Worm (Caenorhabditis elegans) whole organism, late embryonic: ENCODE results near the gene Y54F10BM.3.

Experiments
- F13H6.1 ChIP-seq: sonication (generic microtip); optimal IDR thresholded peaks from 2 replicates; lab custom pipeline; 2016; ENCODE audit warnings: missing genetic modification characterization, missing compliant biosample characterization
- T23F11.4 ChIP-seq: fragments of 200-800 bp; sonication (Bioruptor generic); optimal IDR thresholded peaks from 2 replicates; lab custom pipeline; 2018; ENCODE audit warnings: mild to moderate bottlenecking, missing genetic modification characterization, missing compliant biosample characterization
- fax-1 ChIP-seq: sonication (generic microtip); optimal IDR thresholded peaks from 2 replicates; lab custom pipeline; 2016; ENCODE audit warnings: missing genotype, missing genetic modification characterization, missing compliant biosample characterization
- hlh-6 ChIP-seq: sonication (generic microtip); optimal IDR thresholded peaks from 2 replicates; lab custom pipeline; 2016; ENCODE audit warnings: missing genotype, missing genetic modification characterization, missing compliant biosample characterization
- nhr-11 ChIP-seq: fragments of 150-350 bp; optimal IDR thresholded peaks from 2 replicates; lab custom pipeline; 2014; ENCODE audit warnings: missing biosample characterization, missing genetic modification characterization
- odd-2 ChIP-seq: sonication (generic microtip); optimal IDR thresholded peaks from 2 replicates; lab custom pipeline; 2017; ENCODE audit warnings: antibody characterized with exemption, mild to moderate bottlenecking, missing genetic modification characterization, missing compliant biosample characterization
- pha-4 ChIP-seq: fragments of 150-350 bp; optimal IDR thresholded peaks from 2 replicates; lab custom pipeline; 2018; ENCODE audit warnings: missing biosample characterization, missing genetic modification reagents, missing genetic modification characterization
- unc-3 ChIP-seq, 2 experiments: fragments of 200-800 bp in 1 of 2; sonication (Bioruptor generic) in 1 of 2; sonication (generic microtip) in 1 of 2; conservative IDR thresholded peaks in 1 of 2; optimal IDR thresholded peaks in 1 of 2; 2 replicates each; pipeline versions ENCODE4 v1.3.6 to Lab custom; 2016 to 2022; ENCODE audit warnings: missing compliant biosample characterization in 2 of 2, missing genetic modification characterization in 2 of 2, missing genetic modification reagents in 1 of 2
- unc-42 ChIP-seq: sonication (generic microtip); optimal IDR thresholded peaks from 2 replicates; lab custom pipeline; 2016; ENCODE audit warnings: missing genotype, missing genetic modification characterization, missing compliant biosample characterization
- unc-86 ChIP-seq: sonication (generic microtip); optimal IDR thresholded peaks from 2 replicates; lab custom pipeline; 2016; ENCODE audit warnings: missing genetic modification characterization, missing compliant biosample characterization

- TF ChIP-seq fax-1 (tag; lab: Kevin White, UChicago) (no peak), F13H6.1 (no peak), nhr-11 (tag; lab: Kevin White, UChicago) (no peak), pha-4 (tag; lab: Kevin White, UChicago) (no peak), unc-86 (tag; lab: Kevin White, UChicago) (no peak), unc-42 (tag; lab: Kevin White, UChicago) (no peak), hlh-6 (no peak), odd-2 (tag; lab: Kevin White, UChicago) (no peak), T23F11.4 (GFP tag; lab: Kevin White, UChicago) (no peak), unc-3 (GFP tag; conservative IDR thresholded peaks at IDR 0.05; lab: Robert Waterston, UW) (no peak), unc-3 (tag; optimal IDR thresholded peaks at IDR 0.05; lab: Kevin White, UChicago) (no peak)
Measured at ce11 chrIII:2251348-2251747, 30.5 kb upstream of the Y54F10BM.3 start, which contains the start of gene fbxa-7.
